Fruit fly (Drosophila melanogaster) whole organism, wandering third instar larva: ENCODE results near the gene CG5515.

Experiments used
- Abd-B ChIP-seq: fragments of >200 bp; optimal IDR thresholded peaks from 2 replicates; lab custom pipeline; 2017; ENCODE audit warnings: missing biosample characterization, missing genetic modification characterization
- CG32264 ChIP-seq: fragments of 200-800 bp; sonication (Bioruptor generic); optimal IDR thresholded peaks from 2 replicates; lab custom pipeline; 2016; ENCODE audit warnings: missing biosample characterization, missing genetic modification characterization
- CG9705 ChIP-seq: fragments of 200-800 bp; sonication (Bioruptor generic); optimal IDR thresholded peaks from 2 replicates; lab custom pipeline; 2018; ENCODE audit warnings: missing biosample characterization, mild to moderate bottlenecking, missing genetic modification characterization
- CrebA ChIP-seq: fragments of 200-800 bp; sonication (Bioruptor generic); optimal IDR thresholded peaks from 2 replicates; lab custom pipeline; 2016; ENCODE audit warnings: missing biosample characterization, mild to moderate bottlenecking, missing genetic modification characterization, borderline replicate concordance
- Dfd ChIP-seq: fragments of >200 bp; optimal IDR thresholded peaks from 2 replicates; lab custom pipeline; 2017; ENCODE audit warnings: missing biosample characterization, missing genetic modification characterization
- Dif ChIP-seq: fragments of 200-275, 200-300 bp; sonication (Bioruptor generic); optimal IDR thresholded peaks from 2 replicates; lab custom pipeline; 2018; ENCODE audit warnings: missing biosample characterization, missing genetic modification characterization; ENCODE audit not compliant: partially characterized antibody
- GATAd ChIP-seq: sonication (Bioruptor generic); optimal IDR thresholded peaks from 2 replicates; lab custom pipeline; 2016; ENCODE audit warnings: missing biosample characterization, missing genetic modification characterization
- HLH106 ChIP-seq: fragments of 200-800 bp; optimal IDR thresholded peaks from 3 replicates; lab custom pipeline; 2019; ENCODE audit warnings: missing biosample characterization, mild to moderate bottlenecking, missing genetic modification characterization, moderate library complexity
- Hnf4 ChIP-seq: fragments of 200-800 bp; sonication (Bioruptor generic); optimal IDR thresholded peaks from 2 replicates; lab custom pipeline; 2016; ENCODE audit warnings: missing biosample characterization, mild to moderate bottlenecking, missing genetic modification characterization
- Hr78 ChIP-seq: fragments of >200 bp; optimal IDR thresholded peaks from 2 replicates; lab custom pipeline; 2017; ENCODE audit warnings: missing biosample characterization, missing genetic modification characterization
- Hr83 ChIP-seq: fragments of 200-300 bp; sonication (Bioruptor generic); optimal IDR thresholded peaks from 2 replicates; lab custom pipeline; 2016; ENCODE audit warnings: missing biosample characterization, mild to moderate bottlenecking, missing genetic modification characterization, moderate library complexity; ENCODE audit not compliant: poor library complexity, severe bottlenecking
- Jra ChIP-seq: sonication (Bioruptor generic); optimal IDR thresholded peaks from 2 replicates; lab custom pipeline; 2016; ENCODE audit warnings: missing biosample characterization, missing genetic modification characterization
- Mio ChIP-seq: sonication (Bioruptor generic); optimal IDR thresholded peaks from 2 replicates; lab custom pipeline; 2016; ENCODE audit warnings: missing biosample characterization, missing genetic modification characterization
- Myc ChIP-seq: fragments of >200 bp; optimal IDR thresholded peaks from 2 replicates; lab custom pipeline; 2017
- N ChIP-seq: fragments of >200 bp; optimal IDR thresholded peaks from 2 replicates; lab custom pipeline; 2018; ENCODE audit warnings: missing biosample characterization, missing external identifiers, missing genetic modification characterization
- OdsH ChIP-seq: fragments of 200-800 bp; sonication (Bioruptor generic); optimal IDR thresholded peaks from 2 replicates; lab custom pipeline; 2016; ENCODE audit warnings: missing biosample characterization, mild to moderate bottlenecking, missing genetic modification characterization
- Rel ChIP-seq, 2 experiments: fragments of 200-800 bp; sonication (Bioruptor generic) in 1 of 2; optimal IDR thresholded peaks; 2 replicates in 1 of 2; 3 replicates in 1 of 2; lab custom pipeline; 2016 to 2019; ENCODE audit warnings: mild to moderate bottlenecking in 2 of 2, missing biosample characterization in 2 of 2, missing genetic modification characterization in 2 of 2, moderate library complexity in 1 of 2
- Sp1 ChIP-seq: fragments of 200-800 bp; sonication (Bioruptor generic); optimal IDR thresholded peaks from 3 replicates; lab custom pipeline; 2019; ENCODE audit warnings: missing biosample characterization, mild to moderate bottlenecking, missing genetic modification characterization, moderate library complexity
- Vsx2 ChIP-seq: fragments of 200-300, 225-300 bp; sonication (Bioruptor generic); optimal IDR thresholded peaks from 2 replicates; lab custom pipeline; 2018; ENCODE audit warnings: missing biosample characterization, missing genetic modification characterization; ENCODE audit not compliant: partially characterized antibody
- br ChIP-seq: fragments of 200-800 bp; sonication (Bioruptor generic); optimal IDR thresholded peaks from 2 replicates; lab custom pipeline; 2016; ENCODE audit warnings: missing biosample characterization, missing genetic modification characterization
- brk ChIP-seq: fragments of 200-800 bp; sonication (Bioruptor generic); optimal IDR thresholded peaks from 2 replicates; lab custom pipeline; 2016; ENCODE audit warnings: missing biosample characterization, mild to moderate bottlenecking, missing genetic modification characterization
- dl ChIP-seq, 2 experiments: fragments of 175-275, 200-275 bp in 1 of 2; fragments of 200-275 bp in 1 of 2; sonication (Bioruptor generic); optimal IDR thresholded peaks; lab custom pipeline; 2018; ENCODE audit warnings: mild to moderate bottlenecking in 2 of 2, missing biosample characterization in 2 of 2, missing genetic modification characterization in 2 of 2, moderate library complexity in 2 of 2; ENCODE audit not compliant: partially characterized antibody in 2 of 2, insufficient read depth in 1 of 2
- dmrt93B ChIP-seq: fragments of 200-800 bp; sonication (Bioruptor generic); optimal IDR thresholded peaks from 2 replicates; lab custom pipeline; 2018; ENCODE audit warnings: missing biosample characterization, mild to moderate bottlenecking, missing genetic modification characterization
- dsf ChIP-seq: sonication (Bioruptor generic); optimal IDR thresholded peaks from 2 replicates; lab custom pipeline; 2016; ENCODE audit warnings: missing biosample characterization, missing genetic modification characterization, borderline replicate concordance
- ey ChIP-seq: fragments of 200-800 bp; sonication (Bioruptor generic); optimal IDR thresholded peaks from 2 replicates; lab custom pipeline; 2016; ENCODE audit warnings: missing biosample characterization, missing genetic modification characterization
- foxo ChIP-seq, 2 experiments: fragments of 200-800 bp; sonication (Bioruptor generic); optimal IDR thresholded peaks; 2 replicates in 1 of 2; 3 replicates in 1 of 2; lab custom pipeline; 2016 to 2017; ENCODE audit warnings: missing biosample characterization in 2 of 2, missing genetic modification characterization in 2 of 2
- fru ChIP-seq: fragments of 200-800 bp; sonication (Bioruptor generic); optimal IDR thresholded peaks from 3 replicates; lab custom pipeline; 2016; ENCODE audit warnings: missing biosample characterization, mild to moderate bottlenecking, missing genetic modification characterization
- h ChIP-seq: fragments of 200-800 bp; sonication (Bioruptor generic); optimal IDR thresholded peaks from 3 replicates; lab custom pipeline; 2016; ENCODE audit warnings: missing biosample characterization, mild to moderate bottlenecking, missing genetic modification characterization
- jim ChIP-seq: fragments of 175-275, 200-325 bp; sonication (Bioruptor generic); optimal IDR thresholded peaks from 2 replicates; lab custom pipeline; 2016; ENCODE audit warnings: missing biosample characterization, mild to moderate bottlenecking, missing genetic modification characterization
- lola ChIP-seq: fragments of >200 bp; optimal IDR thresholded peaks from 2 replicates; lab custom pipeline; 2017; ENCODE audit warnings: missing biosample characterization, missing genetic modification characterization
- pan ChIP-seq: fragments of >200 bp; optimal IDR thresholded peaks from 2 replicates; lab custom pipeline; 2017
- psq ChIP-seq: fragments of 200-800 bp; sonication (Bioruptor generic); optimal IDR thresholded peaks from 3 replicates; lab custom pipeline; 2017; ENCODE audit warnings: missing biosample characterization, mild to moderate bottlenecking, missing genetic modification characterization, moderate library complexity
- rgr ChIP-seq: fragments of 200-800 bp; sonication (Bioruptor generic); optimal IDR thresholded peaks from 3 replicates; lab custom pipeline; 2016; ENCODE audit warnings: missing biosample characterization, mild to moderate bottlenecking, missing genetic modification characterization
- sage ChIP-seq: fragments of 200-800 bp; sonication (Bioruptor generic); optimal IDR thresholded peaks from 2 replicates; lab custom pipeline; 2016; ENCODE audit warnings: missing biosample characterization, mild to moderate bottlenecking, missing genetic modification characterization
- sv ChIP-seq: fragments of 200-800 bp; sonication (Bioruptor generic); optimal IDR thresholded peaks from 3 replicates; lab custom pipeline; 2016; ENCODE audit warnings: missing biosample characterization, missing genetic modification characterization
- tai ChIP-seq: sonication (Bioruptor generic); optimal IDR thresholded peaks from 2 replicates; lab custom pipeline; 2016; ENCODE audit warnings: missing biosample characterization, missing genetic modification characterization
- woc ChIP-seq: sonication (Bioruptor generic); optimal IDR thresholded peaks from 2 replicates; lab custom pipeline; 2016; ENCODE audit warnings: missing biosample characterization, mild to moderate bottlenecking, missing genetic modification characterization

Gene CG5515

DNA sequence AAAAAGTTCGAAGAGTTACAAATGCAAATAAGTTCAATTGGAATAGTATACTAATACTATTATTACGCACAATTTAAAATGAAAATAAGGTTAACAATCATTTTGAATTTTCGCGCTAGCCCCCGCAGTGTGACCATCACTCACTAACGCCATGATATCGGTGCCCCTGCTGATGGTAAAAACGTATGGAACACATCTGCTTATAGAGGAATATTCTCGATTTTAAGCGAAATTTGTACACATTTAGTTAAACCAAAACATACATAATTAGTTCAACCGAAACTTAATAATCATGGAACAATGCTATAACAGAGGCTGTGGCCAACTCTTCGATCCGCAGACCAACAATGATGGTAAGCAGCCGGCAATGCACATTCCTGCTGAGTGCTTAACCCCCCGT, 2.5 kb downstream of the CG5515 start, which contains the start of gene mora:
mora (plus strand) TSS at position 172 of the 400 bp plus-strand sequence.
- TF ChIP-seq lola (GFP tag; lab: Kevin White, UChicago) (no peak), tai (GFP tag; lab: Kevin White, UChicago) (no peak), CG9705 (no peak), Hr83 (GFP tag; lab: Kevin White, UChicago) (no peak), Dfd (GFP tag; lab: Kevin White, UChicago) (no peak), OdsH (no peak), rgr (no peak), brk (GFP tag; lab: Kevin White, UChicago) (no peak), CrebA (no peak), jim (GFP tag; lab: Kevin White, UChicago) (no peak), h (no peak)
- TF ChIP-seq, all 38 proteins: peak for 0

dm6 chr3R:24172379-24172778, 16.3 kb downstream of the CG5515 start, which contains the start of gene CG13606:
Gene CG13606 (plus strand): TSS chr3R:24172628.
- no peak for TF ChIP-seq Mio
- TF ChIP-seq br (GFP tag; lab: Kevin White, UChicago), result no peak
- TF ChIP-seq fru (GFP tag; lab: Kevin White, UChicago), result no peak
- no peak for TF ChIP-seq brk (GFP tag; lab: Kevin White, UChicago)
- TF ChIP-seq Hr78, result no peak
- TF ChIP-seq CrebA, result no peak

dm6 chr3R:24169362-24169761, 19.3 kb downstream of the CG5515 start, which contains the start of gene CG5510:
Gene CG5510 (minus strand): TSS chr3R:24169562.
- TF ChIP-seq Vsx2 (GFP tag; lab: Kevin White, UChicago) (no peak), Jra (GFP tag; lab: Kevin White, UChicago) (peak; percentile 76), Myc (lab: Kevin White, UChicago) (no peak), Hr78 (no peak), Abd-B (GFP tag; lab: Kevin White, UChicago) (no peak), foxo (GFP tag; optimal IDR thresholded peaks at IDR 0.05; lab: Kevin White, UChicago) (no peak), psq (GFP tag; lab: Kevin White, UChicago) (no peak), CG9705 (no peak), jim (GFP tag; lab: Kevin White, UChicago) (no peak), dsf (GFP tag; lab: Kevin White, UChicago) (no peak), CG32264 (GFP tag; lab: Kevin White, UChicago) (no peak), N (GFP tag; lab: Kevin White, UChicago) (no peak), tai (GFP tag; lab: Kevin White, UChicago) (no peak), woc (GFP tag; lab: Kevin White, UChicago) (peak; percentile 14), Rel (GFP tag; optimal IDR thresholded peaks at IDR 0.05; lab: Kevin White, UChicago) (no peak), Rel (tag; optimal IDR thresholded peaks at IDR 0.05; lab: Kevin White, UChicago) (peak; percentile 45), GATAd (GFP tag; lab: Kevin White, UChicago) (no peak), sv (peak; percentile 6), lola (GFP tag; lab: Kevin White, UChicago) (no peak), rgr (no peak), Dif (GFP tag; lab: Kevin White, UChicago) (no peak), dl (GFP tag; optimal IDR thresholded peaks at IDR 0.05; lab: Kevin White, UChicago; ENCODE audit: insufficient read depth in 1 of 2, partially characterized antibody in 2 of 2) (peak in 1 of 2 experiments; percentile 8), CrebA (no peak), Mio (no peak), pan (no peak), Dfd (GFP tag; lab: Kevin White, UChicago) (no peak), OdsH (no peak), dmrt93B (no peak), fru (GFP tag; lab: Kevin White, UChicago) (peak; percentile 36), sage (GFP tag; lab: Kevin White, UChicago) (no peak), Hr83 (GFP tag; lab: Kevin White, UChicago) (peak; percentile 52), Hnf4 (GFP tag; lab: Kevin White, UChicago) (no peak), ey (peak; percentile 27), HLH106 (tag; lab: Kevin White, UChicago) (peak; percentile 21), Sp1 (peak; percentile 10), h (peak; percentile 33), br (GFP tag; lab: Kevin White, UChicago) (peak; percentile 2)
- TF ChIP-seq, all 38 proteins: peak for 12
